Fruit fly (Drosophila melanogaster) S2 (cell line): Measurements from ENCODE around the gene Gr22f.
A peak's percentile ranks its signal among the peaks of the same experiment; 100 is the strongest.

ENCODE experiments used
- CG8478 ChIP-seq: fragments of >200 bp; optimal IDR thresholded peaks from 2 replicates; lab custom pipeline; 2018
- CTCF ChIP-seq, 2 experiments: fragments of >200 bp; optimal IDR thresholded peaks; 2 replicates each; lab custom pipeline; 2018

The Gr22f gene

DNA sequence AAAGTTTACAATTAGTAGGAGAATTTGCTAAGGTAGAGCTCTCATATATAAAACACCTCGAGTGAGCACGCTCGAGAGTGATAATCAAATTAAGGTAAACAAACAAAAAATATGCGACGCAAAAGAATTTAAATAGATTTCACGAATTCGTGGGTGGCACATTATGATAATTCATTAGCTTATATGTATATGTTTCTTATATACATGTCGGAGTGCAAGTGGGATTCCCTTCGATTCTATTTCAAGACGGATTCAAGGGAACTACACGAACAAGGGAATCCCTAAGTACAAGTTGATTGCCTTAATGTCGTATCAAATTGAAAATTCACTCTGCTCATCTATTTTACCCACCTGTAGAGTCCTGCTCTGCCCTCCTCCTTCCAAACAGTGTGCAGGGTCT, 39.0 kb downstream of the Gr22f start:
- TF ChIP-seq CG8478 (lab: Kevin White, UChicago) (no peak), CTCF (optimal IDR thresholded peaks at IDR 0.05; lab: Kevin White, UChicago) (no peak)

DNA sequence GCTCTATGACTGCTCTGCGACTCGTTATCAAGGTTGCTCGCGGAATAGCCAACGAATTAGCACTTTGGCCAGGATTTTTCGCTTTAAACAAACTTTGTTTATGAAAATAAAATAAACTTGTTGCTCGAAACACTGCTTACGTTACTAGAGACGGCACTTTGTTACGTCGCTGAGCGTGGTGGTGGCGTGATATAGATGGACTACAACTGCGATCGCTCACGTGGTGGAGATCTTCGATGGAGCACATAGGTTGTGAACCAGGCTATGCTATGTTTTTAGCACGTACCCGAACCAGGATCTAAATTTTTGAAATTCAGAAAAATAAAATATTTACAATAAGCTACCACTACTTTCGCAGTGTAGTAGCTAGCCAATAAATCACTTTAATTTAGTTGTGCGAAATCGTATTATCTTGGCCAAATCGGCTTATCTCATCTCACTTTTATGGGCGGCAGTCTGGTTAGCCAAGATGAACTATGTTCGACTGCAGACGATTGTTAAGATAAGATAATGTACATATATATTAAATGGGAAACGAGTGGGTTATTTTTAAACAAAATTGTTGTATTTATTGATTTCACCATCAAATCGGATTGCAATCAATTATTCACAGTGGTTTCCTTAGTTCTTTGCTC, 40.4 kb downstream of the Gr22f start, which contains the start of gene frtz:
TSS of gene frtz (minus strand) at position 153 of the 635 bp plus-strand sequence.
- TF ChIP-seq CTCF (optimal IDR thresholded peaks at IDR 0.05; lab: Kevin White, UChicago) (peak; percentile 81 to 84), CG8478 (lab: Kevin White, UChicago) (no peak)

DNA sequence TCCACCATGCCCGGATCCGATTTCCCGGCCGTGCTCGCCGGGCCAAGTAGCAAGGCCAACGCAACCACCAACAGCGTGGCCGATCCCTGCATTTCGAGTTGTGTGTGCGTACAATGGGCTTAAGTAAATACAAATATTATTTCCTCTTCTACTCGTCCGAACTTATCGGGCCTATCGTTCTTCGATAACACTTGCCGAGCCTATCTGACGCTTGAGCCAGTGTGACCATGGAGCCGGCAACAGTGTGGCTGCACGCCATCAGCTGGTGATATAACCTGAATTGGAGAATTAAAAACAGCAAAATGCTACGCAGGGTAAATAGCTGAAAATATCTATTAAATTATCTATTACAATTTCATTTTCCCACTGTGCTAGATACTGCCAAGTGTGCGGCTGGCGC, 46.0 kb downstream of the Gr22f start, which contains the start of the genes CG17660 and mRpL48:
TSS of gene CG17660 (minus strand) at position 198 of the 400 bp plus-strand sequence.
TSS of gene mRpL48 (plus strand) at position 239 of the 400 bp plus-strand sequence.
- TF ChIP-seq CG8478 (lab: Kevin White, UChicago) (no peak), CTCF (optimal IDR thresholded peaks at IDR 0.05; lab: Kevin White, UChicago) (no peak)

DNA sequence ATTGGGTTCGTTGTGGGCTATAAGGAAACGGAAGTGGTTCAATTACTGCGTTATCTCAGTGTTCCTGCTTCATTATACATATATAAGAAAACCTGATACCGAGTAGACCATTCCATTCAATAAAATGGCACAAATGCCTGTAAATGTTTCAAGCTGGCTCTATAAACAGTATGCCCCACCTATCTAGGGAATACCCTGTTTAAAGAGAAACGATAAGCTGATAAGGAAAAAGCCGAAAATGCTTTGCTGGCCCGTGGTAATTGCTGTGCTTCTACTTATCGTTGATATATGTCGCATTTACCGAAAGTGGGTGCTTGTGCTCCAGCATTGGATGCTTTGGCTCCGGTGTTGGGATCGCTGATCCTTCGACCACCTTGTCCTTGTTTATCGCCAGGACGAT, 46.9 kb downstream of the Gr22f start:
- TF ChIP-seq CTCF (optimal IDR thresholded peaks at IDR 0.05; lab: Kevin White, UChicago) (no peak), CG8478 (lab: Kevin White, UChicago) (no peak)

DNA sequence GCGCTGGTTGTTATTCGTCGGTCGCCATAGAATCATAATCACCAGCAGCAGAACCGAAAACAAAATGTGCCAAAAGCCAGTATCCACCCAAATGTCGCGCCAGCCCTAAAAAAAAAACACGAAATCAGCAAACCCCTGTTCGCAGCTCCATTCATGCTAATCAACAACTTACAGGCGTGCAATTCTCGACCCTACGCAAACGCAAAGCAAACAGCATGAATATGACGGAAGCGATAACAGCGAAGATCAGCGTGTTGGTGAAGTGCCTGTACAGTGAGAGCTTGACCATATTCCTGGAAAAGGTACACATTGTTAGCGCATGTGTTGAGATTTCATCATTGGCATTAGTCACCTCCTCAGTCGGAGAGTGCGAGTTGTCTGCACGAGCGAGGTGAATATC, 48.1 kb downstream of the Gr22f start:
- TF ChIP-seq CTCF (optimal IDR thresholded peaks at IDR 0.05; lab: Kevin White, UChicago) (no peak), CG8478 (lab: Kevin White, UChicago) (no peak)

DNA sequence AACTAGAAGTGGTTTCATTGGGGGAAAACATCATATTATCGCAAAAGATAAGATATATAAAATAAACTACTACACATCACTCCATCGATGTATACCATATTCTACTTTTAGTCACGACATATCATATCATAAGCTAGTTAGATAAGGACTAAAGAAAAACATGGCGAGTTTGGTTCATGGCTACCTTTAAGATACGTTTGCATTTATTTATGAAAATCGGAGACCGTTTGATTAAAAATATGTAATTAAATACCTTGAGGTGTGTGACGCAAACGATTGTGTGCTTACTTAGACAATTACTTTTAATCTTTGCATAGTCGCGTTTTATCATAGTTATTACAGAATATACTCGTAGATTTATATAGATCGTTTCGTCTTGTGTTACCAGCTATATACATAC, 49.3 kb downstream of the Gr22f start:
- TF ChIP-seq CTCF (optimal IDR thresholded peaks at IDR 0.05; lab: Kevin White, UChicago) (no peak), CG8478 (lab: Kevin White, UChicago) (no peak)
